Worm (Caenorhabditis elegans): ENCODE results near the gene C25A8.2.

C25A8.2 gene

ce11 chrIV:7044552-7045139, 35.0 kb downstream of the C25A8.2 start, which contains the start of gene tin-9.1:
Gene tin-9.1 (minus strand): TSS chrIV:7044602.
- peak; percentile 72 for TF ChIP-seq jun-1 (tag; optimal IDR thresholded peaks at IDR 0.05)
- peak; percentile 68 for TF ChIP-seq fos-1 (tag; optimal IDR thresholded peaks at IDR 0.05)
- TF ChIP-seq ceh-82 (tag; optimal IDR thresholded peaks at IDR 0.05) = peak; percentile 75 to 87 (median 77)
- peak; percentile 81 for TF ChIP-seq ztf-4 (tag; optimal IDR thresholded peaks at IDR 0.05)
- peak; percentile 28 for TF ChIP-seq fkh-4 (tag; optimal IDR thresholded peaks at IDR 0.05; ENCODE audit: borderline replicate concordance)
- TF ChIP-seq nhr-90 (tag; optimal IDR thresholded peaks at IDR 0.05; ENCODE audit: poor library complexity) = peak; percentile 74
- TF ChIP-seq lsy-2 (tag; optimal IDR thresholded peaks at IDR 0.05) = peak; percentile 89 to 92
- TF ChIP-seq nhr-11 (tag; optimal IDR thresholded peaks at IDR 0.05) = peak; percentile 43
- TF ChIP-seq tlp-1 (tag; optimal IDR thresholded peaks at IDR 0.05) = no peak
- TF ChIP-seq pag-3 (tag; optimal IDR thresholded peaks at IDR 0.05; ENCODE audit: borderline replicate concordance, insufficient read depth) = no peak
- peak; percentile 77 to 84 for TF ChIP-seq efl-1 (optimal IDR thresholded peaks at IDR 0.05)
- TF ChIP-seq efl-1 (GFP tag; optimal IDR thresholded peaks at IDR 0.05 in 1 of 2) = peak; percentile 80 to 97
- TF ChIP-seq egl-13 (tag; optimal IDR thresholded peaks at IDR 0.05) = peak; percentile 72
- TF ChIP-seq skn-1 (tag; optimal IDR thresholded peaks at IDR 0.05) = peak; percentile 89
- TF ChIP-seq ceh-8 (GFP tag; optimal IDR thresholded peaks at IDR 0.05) = no peak
- peak; percentile 67 for TF ChIP-seq unc-130 (tag; optimal IDR thresholded peaks at IDR 0.05)
- TF ChIP-seq aly-2 (tag; optimal IDR thresholded peaks at IDR 0.05) = peak; percentile 60
- no peak for TF ChIP-seq Y116A8C.19 (tag; optimal IDR thresholded peaks at IDR 0.05; ENCODE audit: borderline replicate concordance)
- TF ChIP-seq mdl-1 (tag; optimal IDR thresholded peaks at IDR 0.05) = peak in 1 of 2 experiments; percentile 72
- TF ChIP-seq hlh-17 (GFP tag; optimal IDR thresholded peaks at IDR 0.05; ENCODE audit: borderline replicate concordance) = no peak
- TF ChIP-seq tbx-2 (tag; optimal IDR thresholded peaks at IDR 0.05) = peak; percentile 84
- TF ChIP-seq ceh-63 (GFP tag; optimal IDR thresholded peaks at IDR 0.05) = no peak
- TF ChIP-seq unc-30 (tag; optimal IDR thresholded peaks at IDR 0.05) = no peak
- no peak for TF ChIP-seq nhr-12 (tag; optimal IDR thresholded peaks at IDR 0.05)
- TF ChIP-seq swsn-7 (tag; optimal IDR thresholded peaks at IDR 0.05) = peak; percentile 87
- no peak for TF ChIP-seq aha-1 (tag; optimal IDR thresholded peaks at IDR 0.05)
- TF ChIP-seq lin-13 (GFP tag; optimal IDR thresholded peaks at IDR 0.05) = peak; percentile 85
- peak; percentile 57; the same call in 1 of the 2 replicates for TF ChIP-seq grh-1 (GFP tag; IDR thresholded peaks at IDR 0.05)
- peak; percentile 30 for TF ChIP-seq elt-2 (tag; optimal IDR thresholded peaks at IDR 0.05)
- TF ChIP-seq lin-14 (GFP tag; optimal IDR thresholded peaks at IDR 0.05) = peak; percentile 87
- TF ChIP-seq fkh-10 (GFP tag; optimal IDR thresholded peaks at IDR 0.05) = no peak
- TF ChIP-seq hpl-2 (GFP tag; optimal IDR thresholded peaks at IDR 0.05) = no peak
- peak; percentile 68 for TF ChIP-seq irx-1 (tag; optimal IDR thresholded peaks at IDR 0.05)
- TF ChIP-seq lir-3 (tag; optimal IDR thresholded peaks at IDR 0.05; ENCODE audit: poor library complexity) = peak; percentile 39
- no peak for TF ChIP-seq nhr-28 (tag; optimal IDR thresholded peaks at IDR 0.05)
- peak; percentile 84 for TF ChIP-seq xbp-1 (tag; optimal IDR thresholded peaks at IDR 0.05)
- TF ChIP-seq nhr-71 (tag; optimal IDR thresholded peaks at IDR 0.05) = peak; percentile 92
- TF ChIP-seq pqm-1 (tag; optimal IDR thresholded peaks at IDR 0.05) = no peak
- TF ChIP-seq mef-2 (tag; optimal IDR thresholded peaks at IDR 0.05) = peak; percentile 18
- no peak for TF ChIP-seq sup-37 (GFP tag; optimal IDR thresholded peaks at IDR 0.05)
- peak; percentile 39 for TF ChIP-seq F16B12.6 (tag; optimal IDR thresholded peaks at IDR 0.05)
- TF ChIP-seq fkh-8 (tag; optimal IDR thresholded peaks at IDR 0.05) = peak; percentile 69
- TF ChIP-seq dpl-1 (GFP tag; optimal IDR thresholded peaks at IDR 0.05) = peak; percentile 68 to 83 (median 81)
- TF ChIP-seq pax-3 (tag; optimal IDR thresholded peaks at IDR 0.05) = no peak
- peak; percentile 36 for TF ChIP-seq nhr-237 (tag; optimal IDR thresholded peaks at IDR 0.05)
- TF ChIP-seq lin-15B (tag; optimal IDR thresholded peaks at IDR 0.05) = peak; percentile 58
- TF ChIP-seq ces-1 (GFP tag; optimal IDR thresholded peaks at IDR 0.05) = no peak
- TF ChIP-seq lin-35 (GFP tag; optimal IDR thresholded peaks at IDR 0.05) = peak; percentile 84
- peak; percentile 84 for TF ChIP-seq nhr-85 (tag)
- TF ChIP-seq nhr-76 (tag; optimal IDR thresholded peaks at IDR 0.05) = no peak
- TF ChIP-seq blmp-1 (tag; optimal IDR thresholded peaks at IDR 0.05) = peak; percentile 76
- peak; percentile 80 for TF ChIP-seq snpc-4 (tag; optimal IDR thresholded peaks at IDR 0.05)
